Worm (Caenorhabditis elegans) whole organism, L3 larva: Measurements from ENCODE around the gene glb-15.

Experiments used
- R02D3.7 ChIP-seq: fragments of 150-350 bp; optimal IDR thresholded peaks from 2 replicates; lab custom pipeline; 2014; ENCODE audit warnings: missing biosample characterization, missing genetic modification characterization
- ZK546.5 ChIP-seq: sonication (generic microtip); optimal IDR thresholded peaks from 2 replicates; lab custom pipeline; 2017; ENCODE audit warnings: missing biosample characterization, missing genetic modification characterization
- aly-2 ChIP-seq: fragments of 150-350 bp; optimal IDR thresholded peaks from 2 replicates; lab custom pipeline; 2014; ENCODE audit warnings: missing biosample characterization, missing genetic modification characterization
- ama-1 ChIP-seq: fragments of 150-350 bp; optimal IDR thresholded peaks from 2 replicates; lab custom pipeline; 2018
- ceh-16 ChIP-seq: sonication (generic microtip); optimal IDR thresholded peaks from 2 replicates; lab custom pipeline; 2017; ENCODE audit warnings: missing biosample characterization, missing genetic modification characterization
- ceh-28 ChIP-seq: fragments of 150-350 bp; optimal IDR thresholded peaks from 2 replicates; lab custom pipeline; 2014; ENCODE audit warnings: missing biosample characterization, missing genetic modification reagents, missing genetic modification characterization
- ceh-82 ChIP-seq: fragments of 150-350 bp; optimal IDR thresholded peaks from 2 replicates; lab custom pipeline; 2014; ENCODE audit warnings: missing biosample characterization, missing genetic modification characterization
- ceh-9 ChIP-seq: sonication (generic microtip); optimal IDR thresholded peaks from 2 replicates; lab custom pipeline; 2018; ENCODE audit warnings: missing biosample characterization, missing genetic modification characterization
- daf-12 ChIP-seq: fragments of 150-350 bp; optimal IDR thresholded peaks from 2 replicates; lab custom pipeline; 2014; ENCODE audit warnings: missing biosample characterization, missing genetic modification reagents, missing genetic modification characterization
- egl-27 ChIP-seq: sonication (generic microtip); optimal IDR thresholded peaks from 4 replicates; lab custom pipeline; 2017; ENCODE audit warnings: missing biosample characterization, missing genetic modification reagents, missing genetic modification characterization
- egl-5 ChIP-seq: fragments of 150-350 bp; optimal IDR thresholded peaks from 2 replicates; lab custom pipeline; 2017; ENCODE audit warnings: missing biosample characterization, missing genetic modification reagents, missing genetic modification characterization, inconsistent platforms
- elt-1 ChIP-seq: fragments of 150-350 bp; optimal IDR thresholded peaks from 2 replicates; lab custom pipeline; 2014; ENCODE audit warnings: missing biosample characterization, missing genetic modification characterization
- elt-2 ChIP-seq: sonication (generic microtip); optimal IDR thresholded peaks from 2 replicates; lab custom pipeline; 2016; ENCODE audit warnings: missing genetic modification reagents, mild to moderate bottlenecking, missing genetic modification characterization, missing compliant biosample characterization
- elt-3 ChIP-seq, 3 experiments: fragments of 150-350 bp in 1 of 3; sonication (generic microtip) in 2 of 3; optimal IDR thresholded peaks; 2 replicates in 2 of 3; 4 replicates in 1 of 3; lab custom pipeline; 2014 to 2017; ENCODE audit warnings: missing biosample characterization in 3 of 3, missing genetic modification characterization in 3 of 3
- eor-1 ChIP-seq, 2 experiments: fragments of 150-350 bp; optimal IDR thresholded peaks; 2 replicates each; lab custom pipeline; 2014 to 2018; ENCODE audit warnings: missing biosample characterization in 2 of 2, missing genetic modification characterization in 2 of 2
- fkh-10 ChIP-seq: sonication (generic microtip); optimal IDR thresholded peaks from 2 replicates; lab custom pipeline; 2017; ENCODE audit warnings: missing biosample characterization, missing genetic modification reagents, missing genetic modification characterization
- fkh-2 ChIP-seq: fragments of 150-350 bp; optimal IDR thresholded peaks from 2 replicates; lab custom pipeline; 2014; ENCODE audit warnings: missing biosample characterization, missing genetic modification reagents, missing genetic modification characterization
- fos-1 ChIP-seq: fragments of 150-350 bp; optimal IDR thresholded peaks from 2 replicates; lab custom pipeline; 2014; ENCODE audit warnings: missing biosample characterization, missing genetic modification characterization
- hmg-11 ChIP-seq: sonication (generic microtip); optimal IDR thresholded peaks from 2 replicates; lab custom pipeline; 2016; ENCODE audit warnings: missing genetic modification characterization, missing compliant biosample characterization
- jun-1 ChIP-seq: fragments of 150-350 bp; optimal IDR thresholded peaks from 2 replicates; lab custom pipeline; 2014; ENCODE audit warnings: missing biosample characterization, missing genetic modification reagents, missing genetic modification characterization
- lin-15B ChIP-seq: fragments of 150-350 bp; optimal IDR thresholded peaks from 2 replicates; lab custom pipeline; 2014; ENCODE audit warnings: missing biosample characterization, missing genetic modification characterization
- lin-39 ChIP-seq: fragments of 150-350 bp; optimal IDR thresholded peaks from 2 replicates; lab custom pipeline; 2018; ENCODE audit warnings: missing biosample characterization, missing genetic modification reagents, missing genetic modification characterization
- lsy-12 ChIP-seq: sonication (generic microtip); optimal IDR thresholded peaks from 2 replicates; lab custom pipeline; 2016; ENCODE audit warnings: mild to moderate bottlenecking, missing genetic modification characterization, missing compliant biosample characterization
- mdl-1 ChIP-seq: fragments of 150-350 bp; optimal IDR thresholded peaks from 2 replicates; lab custom pipeline; 2014; ENCODE audit warnings: missing biosample characterization, missing genetic modification characterization
- mml-1 ChIP-seq: fragments of 150-350 bp; sonication (generic microtip); optimal IDR thresholded peaks from 3 replicates; lab custom pipeline; 2014; ENCODE audit warnings: missing biosample characterization, missing genetic modification characterization
- nfya-1 ChIP-seq: sonication (generic microtip); optimal IDR thresholded peaks from 2 replicates; lab custom pipeline; 2017; ENCODE audit warnings: missing genetic modification characterization, mild to moderate bottlenecking, missing compliant biosample characterization, antibody characterized with exemption, moderate library complexity; ENCODE audit not compliant: insufficient read depth
- nhr-11 ChIP-seq: fragments of 150-350 bp; optimal IDR thresholded peaks from 2 replicates; lab custom pipeline; 2014; ENCODE audit warnings: missing biosample characterization, missing genetic modification characterization
- nhr-12 ChIP-seq: fragments of 150-350 bp; optimal IDR thresholded peaks from 2 replicates; lab custom pipeline; 2014; ENCODE audit warnings: missing biosample characterization, missing genetic modification characterization
- nhr-23 ChIP-seq: fragments of 150-350 bp; optimal IDR thresholded peaks from 2 replicates; lab custom pipeline; 2014; ENCODE audit warnings: missing biosample characterization, missing genetic modification reagents, missing genetic modification characterization
- nhr-237 ChIP-seq: fragments of 150-350 bp; optimal IDR thresholded peaks from 2 replicates; lab custom pipeline; 2014; ENCODE audit warnings: missing biosample characterization, missing genetic modification characterization
- nhr-25 ChIP-seq: sonication (generic microtip); optimal IDR thresholded peaks from 2 replicates; lab custom pipeline; 2017; ENCODE audit warnings: missing biosample characterization, missing genetic modification characterization
- nhr-28 ChIP-seq: fragments of 150-350 bp; optimal IDR thresholded peaks from 2 replicates; lab custom pipeline; 2014; ENCODE audit warnings: missing biosample characterization, missing genetic modification characterization
- nhr-43 ChIP-seq: sonication (generic microtip); optimal IDR thresholded peaks from 2 replicates; lab custom pipeline; 2016; ENCODE audit warnings: mild to moderate bottlenecking, missing genetic modification characterization, missing compliant biosample characterization; ENCODE audit not compliant: poor library complexity, severe bottlenecking
- nhr-67 ChIP-seq: fragments of 150-350 bp; optimal IDR thresholded peaks from 2 replicates; lab custom pipeline; 2014; ENCODE audit warnings: missing biosample characterization, missing genetic modification characterization
- nhr-76 ChIP-seq: fragments of 150-350 bp; sonication (generic microtip); optimal IDR thresholded peaks from 5 replicates; lab custom pipeline; 2014; ENCODE audit warnings: missing biosample characterization, missing genetic modification characterization
- nhr-77 ChIP-seq: fragments of 150-350 bp; optimal IDR thresholded peaks from 2 replicates; lab custom pipeline; 2014; ENCODE audit warnings: missing biosample characterization, missing genetic modification characterization
- pha-4 ChIP-seq: fragments of 150-350 bp; optimal IDR thresholded peaks from 2 replicates; lab custom pipeline; 2014; ENCODE audit warnings: missing biosample characterization, missing genetic modification reagents, missing genetic modification characterization
- pqm-1 ChIP-seq: fragments of 150-350 bp; optimal IDR thresholded peaks from 2 replicates; lab custom pipeline; 2017; ENCODE audit warnings: missing biosample characterization, missing genetic modification characterization, inconsistent platforms
- sea-2 ChIP-seq: fragments of 150-350 bp; sonication (generic microtip); optimal IDR thresholded peaks from 4 replicates; lab custom pipeline; 2014; ENCODE audit warnings: missing biosample characterization, missing genetic modification reagents, missing genetic modification characterization
- skn-1 ChIP-seq: fragments of 150-350 bp; optimal IDR thresholded peaks from 2 replicates; lab custom pipeline; 2014; ENCODE audit warnings: missing biosample characterization, missing genetic modification characterization
- snpc-4 ChIP-seq: fragments of 150-350 bp; optimal IDR thresholded peaks from 2 replicates; lab custom pipeline; 2014; ENCODE audit warnings: missing biosample characterization, missing genetic modification characterization
- tbx-2 ChIP-seq: sonication (generic microtip); optimal IDR thresholded peaks from 2 replicates; lab custom pipeline; 2016; ENCODE audit warnings: mild to moderate bottlenecking, missing genetic modification characterization, missing compliant biosample characterization
- unc-39 ChIP-seq: sonication (generic microtip); optimal IDR thresholded peaks from 4 replicates; lab custom pipeline; 2017; ENCODE audit warnings: missing biosample characterization, missing genetic modification characterization
- unc-62 ChIP-seq: fragments of 150-350 bp; sonication (generic microtip); optimal IDR thresholded peaks from 4 replicates; lab custom pipeline; 2014; ENCODE audit warnings: missing biosample characterization, missing genetic modification reagents, missing genetic modification characterization
- zag-1 ChIP-seq: fragments of 150-350 bp; optimal IDR thresholded peaks from 2 replicates; lab custom pipeline; 2014; ENCODE audit warnings: missing biosample characterization, missing genetic modification characterization
- ztf-11 ChIP-seq: fragments of 150-350 bp; optimal IDR thresholded peaks from 2 replicates; lab custom pipeline; 2014; ENCODE audit warnings: missing biosample characterization, missing genetic modification characterization
- ztf-4 ChIP-seq: fragments of 150-350 bp; optimal IDR thresholded peaks from 2 replicates; lab custom pipeline; 2014; ENCODE audit warnings: missing biosample characterization, missing genetic modification characterization

glb-15 gene

ce11 chrV:11641298-11641787 lies 23.3 kb upstream of the glb-15 start:
- TF ChIP-seq aly-2 (tag; lab: Kevin White, UChicago) = no peak
- TF ChIP-seq unc-39 (tag; lab: Kevin White, UChicago) = no peak
- no peak for TF ChIP-seq nhr-77 (tag; lab: Kevin White, UChicago)
- TF ChIP-seq unc-62 (GFP tag; lab: Kevin White, UChicago) = peak; percentile 5
- TF ChIP-seq ztf-4 (tag; lab: Kevin White, UChicago) = no peak
- no peak for TF ChIP-seq ama-1
- TF ChIP-seq pha-4 = no peak
- peak; percentile 77 for TF ChIP-seq fkh-10
- TF ChIP-seq fos-1 (tag; lab: Kevin White, UChicago) = no peak
- no peak for TF ChIP-seq ceh-82 (tag; lab: Kevin White, UChicago)
- no peak for TF ChIP-seq elt-2 (tag; lab: Kevin White, UChicago)
- no peak for TF ChIP-seq pqm-1 (tag; lab: Kevin White, UChicago)
- TF ChIP-seq hmg-11 (tag; lab: Kevin White, UChicago) = peak; percentile 27
- TF ChIP-seq nhr-23 (tag; lab: Kevin White, UChicago) = no peak
- TF ChIP-seq sea-2 = no peak
- TF ChIP-seq ceh-16 = no peak
- TF ChIP-seq nhr-11 (tag; lab: Kevin White, UChicago) = peak; percentile 33
- no peak for TF ChIP-seq nhr-76 (tag; lab: Kevin White, UChicago)
- TF ChIP-seq nfya-1 (tag; lab: Kevin White, UChicago) = peak; percentile 74
- no peak for TF ChIP-seq ceh-28 (tag; lab: Kevin White, UChicago)
- no peak for TF ChIP-seq elt-1 (tag; lab: Kevin White, UChicago)
- TF ChIP-seq mdl-1 = peak; percentile 54
- no peak for TF ChIP-seq egl-27
- no peak for TF ChIP-seq ceh-9
- no peak for TF ChIP-seq nhr-25 (tag; lab: Kevin White, UChicago)
- TF ChIP-seq ZK546.5 (tag; lab: Kevin White, UChicago) = no peak
- peak; percentile 9 for TF ChIP-seq snpc-4 (tag; lab: Kevin White, UChicago)
- TF ChIP-seq skn-1 (tag; lab: Kevin White, UChicago) = peak; percentile 59
- no peak for TF ChIP-seq nhr-237 (tag; lab: Kevin White, UChicago)
- no peak for TF ChIP-seq nhr-28 (tag; lab: Kevin White, UChicago)
- TF ChIP-seq R02D3.7 (tag; lab: Kevin White, UChicago) = no peak
- no peak for TF ChIP-seq jun-1 (tag; lab: Kevin White, UChicago)
- TF ChIP-seq daf-12 = no peak
- peak; percentile 36 for TF ChIP-seq lin-15B (tag; lab: Kevin White, UChicago)
- peak; percentile 56 for TF ChIP-seq lin-39 (tag; lab: Kevin White, UChicago)
- no peak for TF ChIP-seq ztf-11 (tag; lab: Kevin White, UChicago)
- peak; percentile 25 for TF ChIP-seq tbx-2 (tag; lab: Kevin White, UChicago)
- no peak for TF ChIP-seq elt-3 (tag; optimal IDR thresholded peaks at IDR 0.05; lab: Kevin White, UChicago)
- no peak for TF ChIP-seq fkh-2
- TF ChIP-seq nhr-43 (tag; lab: Kevin White, UChicago) = no peak
- TF ChIP-seq lsy-12 (tag; lab: Kevin White, UChicago) = no peak
- TF ChIP-seq egl-5 (tag; lab: Kevin White, UChicago) = peak; percentile 16
- peak; percentile 14 for TF ChIP-seq zag-1 (tag; lab: Kevin White, UChicago)
- no peak for TF ChIP-seq mml-1 (tag; lab: Kevin White, UChicago)
- TF ChIP-seq nhr-67 = no peak
- TF ChIP-seq eor-1 (tag; optimal IDR thresholded peaks at IDR 0.05; lab: Kevin White, UChicago) = no peak
- no peak for TF ChIP-seq nhr-12
